Fruit fly (Drosophila melanogaster) whole organism, adult: ENCODE measurements around the gene MED15.

Experiments used
- CG14711 ChIP-seq: fragments of 200-800 bp; sonication (Bioruptor generic); optimal IDR thresholded peaks from 2 replicates; lab custom pipeline; 2018; ENCODE audit warnings: missing biosample characterization, mild to moderate bottlenecking, missing genetic modification characterization, moderate library complexity
- CG33017 ChIP-seq: fragments of 200-800 bp; sonication (Bioruptor generic); optimal IDR thresholded peaks from 2 replicates; lab custom pipeline; 2018; ENCODE audit warnings: missing biosample characterization, mild to moderate bottlenecking, missing genetic modification characterization, moderate library complexity
- CG5204 ChIP-seq: fragments of 200-800 bp; sonication (Bioruptor generic); optimal IDR thresholded peaks from 2 replicates; lab custom pipeline; 2016; ENCODE audit warnings: missing biosample characterization, missing genetic modification characterization
- CG7045 ChIP-seq: fragments of 200-800 bp; sonication (Bioruptor generic); optimal IDR thresholded peaks from 2 replicates; lab custom pipeline; 2017; ENCODE audit warnings: missing biosample characterization, mild to moderate bottlenecking, missing genetic modification characterization
- Hr96 ChIP-seq: fragments of 200-800 bp; sonication (Bioruptor generic); optimal IDR thresholded peaks from 2 replicates; lab custom pipeline; 2016; ENCODE audit warnings: missing biosample characterization, missing genetic modification characterization
- bab1 ChIP-seq: fragments of 200-800 bp; sonication (Bioruptor generic); optimal IDR thresholded peaks from 3 replicates; lab custom pipeline; 2019; ENCODE audit warnings: missing biosample characterization, mild to moderate bottlenecking, missing genetic modification characterization, moderate library complexity
- cic ChIP-seq: fragments of 200-800 bp; sonication (Bioruptor generic); optimal IDR thresholded peaks from 2 replicates; lab custom pipeline; 2017; ENCODE audit warnings: missing biosample characterization, mild to moderate bottlenecking, missing genetic modification characterization, moderate library complexity
- kay ChIP-seq: fragments of 200-800 bp; sonication (Bioruptor generic); peaks from one replicate; lab custom pipeline; 2016; ENCODE audit warnings: missing biosample characterization, missing genetic modification characterization, borderline replicate concordance
- ovo ChIP-seq: fragments of 200-800 bp; sonication (Bioruptor generic); optimal IDR thresholded peaks from 2 replicates; lab custom pipeline; 2016; ENCODE audit warnings: missing biosample characterization, missing genetic modification characterization
- pad ChIP-seq: fragments of 200-800 bp; sonication (Bioruptor generic); optimal IDR thresholded peaks from 3 replicates; lab custom pipeline; 2017; ENCODE audit warnings: missing biosample characterization, missing genetic modification characterization, mild to moderate bottlenecking, moderate library complexity, missing genetic modification reagents
- tj ChIP-seq: fragments of 200-800 bp; sonication (Bioruptor generic); optimal IDR thresholded peaks from 3 replicates; lab custom pipeline; 2017; ENCODE audit warnings: missing biosample characterization, mild to moderate bottlenecking, missing genetic modification characterization, moderate library complexity
- toe ChIP-seq: fragments of 200-800 bp; sonication (Bioruptor generic); optimal IDR thresholded peaks from 2 replicates; lab custom pipeline; 2016; ENCODE audit warnings: missing biosample characterization, missing genetic modification characterization

DNA sequence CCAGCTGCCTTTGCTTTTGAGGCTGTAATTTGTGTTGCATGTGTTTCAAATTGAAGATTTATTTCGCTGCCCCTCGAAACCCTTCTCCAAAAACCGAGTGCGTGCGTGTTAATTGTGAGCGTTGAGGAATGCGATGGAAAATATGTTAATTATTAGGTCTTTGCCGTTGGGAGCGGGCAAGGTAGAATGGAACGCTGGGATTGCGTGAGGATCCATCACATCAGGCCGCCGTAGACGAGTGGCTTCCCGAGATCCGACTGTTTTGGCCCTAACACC, 31.4 kb upstream of the MED15 start:
- TF ChIP-seq ovo (GFP tag; lab: Kevin White, UChicago) (no peak), Hr96 (no peak), CG7045 (GFP tag; lab: Kevin White, UChicago) (no peak), kay (no peak), pad (GFP tag; lab: Kevin White, UChicago) (no peak), bab1 (no peak), CG33017 (tag; lab: Kevin White, UChicago) (no peak), toe (GFP tag; lab: Kevin White, UChicago) (no peak), cic (no peak), CG14711 (tag; lab: Kevin White, UChicago) (no peak), CG5204 (no peak), tj (GFP tag; lab: Kevin White, UChicago) (no peak)
